Worm (Caenorhabditis elegans) whole organism, midembryonic: ENCODE measurements around the gene C34C6.3.

Experiments
- T22C8.4 ChIP-seq: fragments of 200-800 bp; sonication (Bioruptor generic); IDR thresholded peaks from 2 replicates; pipeline ENCODE4 v1.3.6; 2022; ENCODE audit warnings: missing genetic modification characterization, missing compliant biosample characterization
- cog-1 ChIP-seq: sonication (generic microtip); optimal IDR thresholded peaks from 2 replicates; lab custom pipeline; 2016; ENCODE audit warnings: missing genetic modification characterization, missing compliant biosample characterization
- flt-1 ChIP-seq: fragments of 200-800 bp; sonication (Bioruptor generic); IDR thresholded peaks from 2 replicates; pipeline ENCODE4 v1.3.6; 2022; ENCODE audit warnings: missing genetic modification characterization, missing compliant biosample characterization
- klf-2 ChIP-seq: fragments of 200-800 bp; sonication (Bioruptor generic); conservative IDR thresholded peaks from 2 replicates; pipeline ENCODE4 v1.3.6; 2022; ENCODE audit warnings: missing genetic modification reagents, missing genetic modification characterization, missing compliant biosample characterization
- med-1 ChIP-seq: sonication (generic microtip); optimal IDR thresholded peaks from 2 replicates; lab custom pipeline; 2017; ENCODE audit warnings: missing genetic modification characterization, mild to moderate bottlenecking, missing compliant biosample characterization, antibody characterized with exemption, missing genetic modification reagents; ENCODE audit not compliant: insufficient read depth

DNA sequence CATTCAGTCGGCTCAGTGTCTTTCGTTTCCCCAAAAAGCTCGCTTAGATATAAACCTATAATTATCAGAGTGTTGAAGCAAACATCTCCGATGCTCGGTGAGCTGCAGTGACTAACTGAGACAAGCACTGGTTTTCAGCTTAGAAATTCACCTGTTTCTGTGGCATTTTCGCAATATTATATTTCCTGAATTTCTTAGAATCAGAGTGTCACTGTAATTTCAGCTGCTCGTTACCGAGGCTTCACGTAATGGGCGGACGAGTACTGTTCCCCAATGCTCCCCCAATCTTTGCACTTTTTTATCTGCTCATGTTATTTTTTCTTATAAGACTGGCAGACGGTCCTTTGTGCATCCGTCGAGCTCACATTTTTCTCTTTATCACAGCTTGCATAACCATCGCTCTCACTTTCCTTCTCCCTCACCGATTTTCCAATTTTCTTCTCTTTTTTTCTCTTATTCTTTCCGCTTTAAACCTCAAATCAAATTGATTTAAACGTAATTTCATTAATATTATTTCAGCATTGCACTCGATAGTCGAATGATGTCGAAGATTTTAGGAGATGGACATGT is 30.3 kb downstream of the C34C6.3 start, which contains the start of gene trcs-2:
- TF ChIP-seq med-1 (GFP tag; lab: Kevin White, UChicago) (no peak), flt-1 (no peak), cog-1 (tag; lab: Kevin White, UChicago) (no peak), klf-2 (GFP tag; lab: Robert Waterston, UW) (no peak), T22C8.4 (GFP tag; lab: Robert Waterston, UW) (no peak)
